Fruit fly (Drosophila melanogaster) whole organism, embryonic: Measurements from ENCODE around the gene Mccc1.

Experiments
- B-H2 ChIP-seq: fragments of 200-800 bp; sonication (Bioruptor generic); optimal IDR thresholded peaks from 2 replicates; lab custom pipeline; 2018; ENCODE audit warnings: missing biosample characterization, mild to moderate bottlenecking, missing genetic modification characterization
- CG10431 ChIP-seq: fragments of 200-800 bp; sonication (Bioruptor generic); optimal IDR thresholded peaks from 3 replicates; lab custom pipeline; 2018; ENCODE audit warnings: missing biosample characterization, mild to moderate bottlenecking, missing genetic modification characterization
- CG10462 ChIP-seq: fragments of 200-800 bp; sonication (Bioruptor generic); optimal IDR thresholded peaks from 2 replicates; lab custom pipeline; 2016; ENCODE audit warnings: missing biosample characterization, missing genetic modification characterization
- CG12104 ChIP-seq: fragments of 200-800 bp; sonication (Bioruptor generic); optimal IDR thresholded peaks from 3 replicates; lab custom pipeline; 2016; ENCODE audit warnings: missing biosample characterization, missing genetic modification characterization
- CG12236 ChIP-seq: fragments of 200-800 bp; sonication (Bioruptor generic); optimal IDR thresholded peaks from 2 replicates; lab custom pipeline; 2016; ENCODE audit warnings: missing biosample characterization, missing genetic modification characterization
- CG12769 ChIP-seq: fragments of 200-800 bp; sonication (Bioruptor generic); optimal IDR thresholded peaks from 2 replicates; lab custom pipeline; 2019; ENCODE audit warnings: missing biosample characterization, mild to moderate bottlenecking, missing genetic modification characterization, moderate library complexity
- CG14050 ChIP-seq: fragments of 200-800 bp; sonication (Bioruptor generic); IDR thresholded peaks from 3 replicates; pipeline ENCODE4 v1.3.6; 2022; ENCODE audit warnings: missing biosample characterization, missing genetic modification characterization
- CG15479 ChIP-seq: fragments of 200-800 bp; sonication (Bioruptor generic); optimal IDR thresholded peaks from 3 replicates; lab custom pipeline; 2019; ENCODE audit warnings: missing biosample characterization, mild to moderate bottlenecking, missing genetic modification characterization, moderate library complexity
- CG15696 ChIP-seq: fragments of 200-800 bp; sonication (Bioruptor generic); optimal IDR thresholded peaks from 2 replicates; lab custom pipeline; 2019; ENCODE audit warnings: missing biosample characterization, mild to moderate bottlenecking, missing genetic modification characterization, moderate library complexity
- CG1647 ChIP-seq: fragments of 200-800 bp; sonication (Bioruptor generic); optimal IDR thresholded peaks from 3 replicates; lab custom pipeline; 2016; ENCODE audit warnings: missing biosample characterization, missing genetic modification characterization
- CG17359 ChIP-seq: fragments of 200-800 bp; sonication (Bioruptor generic); optimal IDR thresholded peaks from 3 replicates; lab custom pipeline; 2018; ENCODE audit warnings: missing biosample characterization, mild to moderate bottlenecking, missing genetic modification characterization, moderate library complexity
- CG30431 ChIP-seq: fragments of 200-800 bp; sonication (Bioruptor generic); optimal IDR thresholded peaks from 2 replicates; lab custom pipeline; 2017; ENCODE audit warnings: missing biosample characterization, missing genetic modification characterization
- CG34224 ChIP-seq: fragments of 200-800 bp; sonication (Bioruptor generic); IDR thresholded peaks from 3 replicates; pipeline ENCODE4 v1.3.6; 2022; ENCODE audit warnings: missing biosample characterization, missing genetic modification characterization; ENCODE audit not compliant: partially characterized antibody
- CG6765 ChIP-seq: fragments of 200-800 bp; sonication (Bioruptor generic); optimal IDR thresholded peaks from 3 replicates; lab custom pipeline; 2017; ENCODE audit warnings: missing biosample characterization, mild to moderate bottlenecking, missing genetic modification characterization
- CG7928 ChIP-seq: fragments of 200-800 bp; sonication (Bioruptor generic); optimal IDR thresholded peaks from 2 replicates; lab custom pipeline; 2017; ENCODE audit warnings: missing biosample characterization, mild to moderate bottlenecking, missing genetic modification characterization
- CG8924 ChIP-seq: fragments of 200-800 bp; optimal IDR thresholded peaks from 3 replicates; lab custom pipeline; 2019; ENCODE audit warnings: missing biosample characterization, mild to moderate bottlenecking, missing genetic modification characterization, moderate library complexity
- CG9437 ChIP-seq: fragments of 200-800 bp; sonication (Bioruptor generic); optimal IDR thresholded peaks from 2 replicates; lab custom pipeline; 2018; ENCODE audit warnings: missing biosample characterization, mild to moderate bottlenecking, missing genetic modification characterization
- CG9609 ChIP-seq: fragments of 200-800 bp; sonication (Bioruptor generic); optimal IDR thresholded peaks from 3 replicates; lab custom pipeline; 2016; ENCODE audit warnings: missing biosample characterization, missing genetic modification characterization
- CG9727 ChIP-seq: fragments of 200-800 bp; sonication (Bioruptor generic); optimal IDR thresholded peaks from 3 replicates; lab custom pipeline; 2017; ENCODE audit warnings: missing biosample characterization, mild to moderate bottlenecking, missing genetic modification characterization
- Dad ChIP-seq: fragments of 200-800 bp; sonication (Bioruptor generic); optimal IDR thresholded peaks from 3 replicates; lab custom pipeline; 2016; ENCODE audit warnings: missing biosample characterization, missing genetic modification characterization
- Doc3 ChIP-seq: fragments of 200-800 bp; sonication (Bioruptor generic); IDR thresholded peaks from 3 replicates; pipeline ENCODE4 v1.3.6; 2022; ENCODE audit warnings: missing biosample characterization, missing genetic modification characterization; ENCODE audit not compliant: partially characterized antibody
- Dp ChIP-seq: fragments of 200-800 bp; sonication (Bioruptor generic); optimal IDR thresholded peaks from 2 replicates; lab custom pipeline; 2018; ENCODE audit warnings: missing biosample characterization, mild to moderate bottlenecking, missing genetic modification characterization, moderate library complexity
- Gsc ChIP-seq: fragments of 200-800 bp; sonication (Bioruptor generic); IDR thresholded peaks from 2 replicates; pipeline ENCODE4 v1.3.6; 2022; ENCODE audit warnings: missing biosample characterization, missing genetic modification characterization
- Gug ChIP-seq: fragments of 200-800 bp; sonication (Bioruptor generic); IDR thresholded peaks from 4 replicates; pipeline ENCODE4 v1.3.6; 2022; ENCODE audit warnings: missing biosample characterization, missing genetic modification characterization
- Med ChIP-seq: fragments of 200-800 bp; sonication (Bioruptor generic); peaks from one replicate; lab custom pipeline; 2016; ENCODE audit warnings: missing biosample characterization, missing genetic modification characterization, mild to moderate bottlenecking, inconsistent platforms, moderate library complexity
- Meics ChIP-seq: fragments of 200-800 bp; sonication (Bioruptor generic); optimal IDR thresholded peaks from 2 replicates; lab custom pipeline; 2017; ENCODE audit warnings: missing biosample characterization, mild to moderate bottlenecking, missing genetic modification characterization
- Mes4 ChIP-seq: fragments of 200-800 bp; sonication (Bioruptor generic); optimal IDR thresholded peaks from 2 replicates; lab custom pipeline; 2016; ENCODE audit warnings: missing biosample characterization, missing genetic modification characterization
- Neu2 ChIP-seq: fragments of 200-800 bp; sonication (Bioruptor generic); optimal IDR thresholded peaks from 3 replicates; lab custom pipeline; 2016; ENCODE audit warnings: missing biosample characterization, missing genetic modification characterization, borderline replicate concordance
- Nf-YA ChIP-seq: fragments of 200-800 bp; sonication (Bioruptor generic); IDR thresholded peaks from 2 replicates; pipeline ENCODE4 v1.3.6; 2022; ENCODE audit warnings: missing biosample characterization, missing genetic modification characterization
- Nf-YC ChIP-seq: fragments of 200-800 bp; optimal IDR thresholded peaks from 3 replicates; lab custom pipeline; 2019; ENCODE audit warnings: missing biosample characterization, mild to moderate bottlenecking, missing genetic modification characterization, moderate library complexity
- Six4 ChIP-seq: fragments of 200-800 bp; sonication (Bioruptor generic); optimal IDR thresholded peaks from 2 replicates; lab custom pipeline; 2016; ENCODE audit warnings: missing biosample characterization, missing genetic modification characterization
- Taf1 ChIP-seq: fragments of 200-800 bp; sonication (Bioruptor generic); IDR thresholded peaks from 2 replicates; pipeline ENCODE4 v1.3.6; 2022; ENCODE audit warnings: missing biosample characterization, missing genetic modification characterization
- btn ChIP-seq: fragments of 200-800 bp; sonication (Bioruptor generic); optimal IDR thresholded peaks from 2 replicates; lab custom pipeline; 2016; ENCODE audit warnings: missing biosample characterization, missing genetic modification characterization
- chinmo ChIP-seq: fragments of 200-800 bp; sonication (Bioruptor generic); IDR thresholded peaks from 4 replicates; pipeline ENCODE4 v1.3.6; 2022; ENCODE audit warnings: missing biosample characterization, missing genetic modification characterization; ENCODE audit not compliant: partially characterized antibody
- crp ChIP-seq, 2 experiments: fragments of 200-800 bp; sonication (Bioruptor generic); optimal IDR thresholded peaks; 2 replicates in 1 of 2; 3 replicates in 1 of 2; lab custom pipeline; 2017; ENCODE audit warnings: missing biosample characterization in 2 of 2, missing genetic modification characterization in 2 of 2, mild to moderate bottlenecking in 1 of 2, moderate library complexity in 1 of 2
- dmrt99B ChIP-seq: fragments of 200-800 bp; sonication (Bioruptor generic); optimal IDR thresholded peaks from 2 replicates; lab custom pipeline; 2018; ENCODE audit warnings: missing biosample characterization, mild to moderate bottlenecking, missing genetic modification characterization, moderate library complexity
- dpn ChIP-seq, 2 experiments: fragments of 200-800 bp; sonication (Bioruptor generic); optimal IDR thresholded peaks; 3 replicates each; lab custom pipeline; 2016; ENCODE audit warnings: missing biosample characterization in 2 of 2, missing genetic modification characterization in 2 of 2
- en ChIP-seq: fragments of 200-800 bp; sonication (Bioruptor generic); optimal IDR thresholded peaks from 2 replicates; lab custom pipeline; 2016; ENCODE audit warnings: missing biosample characterization, missing genetic modification characterization
- kah ChIP-seq: fragments of 200-800 bp; sonication (Bioruptor generic); optimal IDR thresholded peaks from 2 replicates; lab custom pipeline; 2018; ENCODE audit warnings: missing biosample characterization, mild to moderate bottlenecking, missing genetic modification characterization
- kay ChIP-seq: fragments of 200-800 bp; sonication (Bioruptor generic); optimal IDR thresholded peaks from 2 replicates; lab custom pipeline; 2016; ENCODE audit warnings: missing biosample characterization, missing genetic modification characterization
- ken ChIP-seq: fragments of 200-800 bp; sonication (Bioruptor generic); IDR thresholded peaks from 3 replicates; pipeline ENCODE4 v1.3.6; 2022; ENCODE audit warnings: missing biosample characterization, missing genetic modification characterization
- lilli ChIP-seq: fragments of 200-800 bp; sonication (Bioruptor generic); optimal IDR thresholded peaks from 3 replicates; lab custom pipeline; 2016; ENCODE audit warnings: missing biosample characterization, missing genetic modification characterization
- maf-S ChIP-seq: fragments of 200-800 bp; sonication (Bioruptor generic); optimal IDR thresholded peaks from 2 replicates; lab custom pipeline; 2016; ENCODE audit warnings: missing biosample characterization, missing genetic modification characterization
- nerfin-2 ChIP-seq: fragments of 200-800 bp; sonication (Bioruptor generic); IDR thresholded peaks from 2 replicates; pipeline ENCODE4 v1.3.6; 2022; ENCODE audit warnings: missing biosample characterization, missing genetic modification characterization; ENCODE audit not compliant: partially characterized antibody
- org-1 ChIP-seq: fragments of 200-800 bp; sonication (Bioruptor generic); optimal IDR thresholded peaks from 2 replicates; lab custom pipeline; 2017; ENCODE audit warnings: missing biosample characterization, missing genetic modification characterization
- peb ChIP-seq: fragments of 200-800 bp; sonication (Bioruptor generic); IDR thresholded peaks from 2 replicates; pipeline ENCODE4 v1.3.6; 2022; ENCODE audit warnings: missing biosample characterization, missing genetic modification characterization
- row ChIP-seq: fragments of 200-800 bp; sonication (Bioruptor generic); IDR thresholded peaks from 3 replicates; pipeline ENCODE4 v1.3.6; 2022; ENCODE audit warnings: missing biosample characterization, missing genetic modification characterization
- shn ChIP-seq: fragments of 200-800 bp; sonication (Bioruptor generic); optimal IDR thresholded peaks from 3 replicates; lab custom pipeline; 2016; ENCODE audit warnings: missing biosample characterization, missing genetic modification characterization
- sisA ChIP-seq: fragments of 200-800 bp; sonication (Bioruptor generic); IDR thresholded peaks from 2 replicates; pipeline ENCODE4 v1.3.6; 2022; ENCODE audit warnings: missing biosample characterization, missing genetic modification characterization
- vnd ChIP-seq: fragments of 200-800 bp; sonication (Bioruptor generic); IDR thresholded peaks from 3 replicates; pipeline ENCODE4 v1.3.6; 2022; ENCODE audit warnings: missing biosample characterization, missing genetic modification characterization; ENCODE audit not compliant: partially characterized antibody
- zfh2 ChIP-seq: fragments of 200-800 bp; sonication (Bioruptor generic); optimal IDR thresholded peaks from 2 replicates; lab custom pipeline; 2016; ENCODE audit warnings: missing biosample characterization, missing genetic modification characterization

The Mccc1 gene

dm6 chr3R:31747429-31748048 is 46.2 kb downstream of the Mccc1 start, which contains the start of the genes nero and CG1910 (continued):
- TF ChIP-seq CG34224 (GFP tag; lab: Robert Waterston, UW), result no peak
- TF ChIP-seq CG1647 (GFP tag; lab: Kevin White, UChicago), result no peak
- no peak for TF ChIP-seq CG12104
- peak; percentile 54 for TF ChIP-seq Dp
- TF ChIP-seq dmrt99B (tag; lab: Kevin White, UChicago), result no peak
- TF ChIP-seq B-H2, result peak; percentile 27
- TF ChIP-seq maf-S (GFP tag; lab: Kevin White, UChicago), result peak; percentile 33
- no peak for TF ChIP-seq shn (GFP tag; lab: Kevin White, UChicago)
- TF ChIP-seq CG15696, result no peak
- TF ChIP-seq Mes4, result no peak
- TF ChIP-seq Doc3 (GFP tag; lab: Robert Waterston, UW), result no peak
- TF ChIP-seq peb (GFP tag; lab: Robert Waterston, UW), result no peak
- TF ChIP-seq row (GFP tag; lab: Robert Waterston, UW), result no peak
- TF ChIP-seq org-1 (GFP tag; lab: Kevin White, UChicago), result no peak
- no peak for TF ChIP-seq Gug (GFP tag; lab: Robert Waterston, UW)
- no peak for TF ChIP-seq Gsc (GFP tag; lab: Robert Waterston, UW)
- TF ChIP-seq nerfin-2, result no peak
- no peak for TF ChIP-seq en (GFP tag; lab: Kevin White, UChicago)
- TF ChIP-seq Dad, result no peak
- peak in 1 of 2 experiments; percentile 13 for TF ChIP-seq crp (GFP tag; optimal IDR thresholded peaks at IDR 0.05; lab: Kevin White, UChicago)
- no peak for TF ChIP-seq ken
- TF ChIP-seq CG9437 (GFP tag; lab: Kevin White, UChicago), result peak; percentile 96
- no peak for TF ChIP-seq zfh2 (GFP tag; lab: Kevin White, UChicago)
- TF ChIP-seq CG10462 (GFP tag; lab: Kevin White, UChicago), result no peak
- TF ChIP-seq CG12769, result no peak
- TF ChIP-seq Nf-YC, result no peak
- TF ChIP-seq kay (GFP tag; lab: Kevin White, UChicago), result peak; percentile 23
- TF ChIP-seq CG10431, result no peak
- TF ChIP-seq CG17359 (tag; lab: Kevin White, UChicago), result no peak
- TF ChIP-seq vnd (GFP tag; lab: Robert Waterston, UW), result no peak
- no peak for TF ChIP-seq kah
- no peak for TF ChIP-seq sisA (GFP tag; lab: Robert Waterston, UW)
- no peak for TF ChIP-seq CG6765 (GFP tag; lab: Kevin White, UChicago)
- TF ChIP-seq Neu2 (GFP tag; lab: Kevin White, UChicago), result no peak
- TF ChIP-seq CG8924 (tag; lab: Kevin White, UChicago), result no peak
- peak; percentile 84 for TF ChIP-seq CG15479
- no peak for TF ChIP-seq CG30431 (GFP tag; lab: Kevin White, UChicago)
- peak in 1 of 2 experiments; percentile 39 for TF ChIP-seq dpn (GFP tag; optimal IDR thresholded peaks at IDR 0.05; lab: Kevin White, UChicago)
- no peak for TF ChIP-seq Nf-YA (GFP tag; lab: Robert Waterston, UW)
- TF ChIP-seq Med, result peak; percentile 91
- TF ChIP-seq btn, result no peak
- no peak for TF ChIP-seq CG9609
- TF ChIP-seq Meics, result no peak
- TF ChIP-seq CG12236, result no peak
- TF ChIP-seq CG7928 (GFP tag; lab: Kevin White, UChicago), result no peak
- TF ChIP-seq Six4 (GFP tag; lab: Kevin White, UChicago), result no peak
- no peak for TF ChIP-seq Taf1
- no peak for TF ChIP-seq CG9727 (GFP tag; lab: Kevin White, UChicago)
- TF ChIP-seq lilli, result no peak
- TF ChIP-seq chinmo, result no peak
- no peak for TF ChIP-seq CG14050 (GFP tag; lab: Robert Waterston, UW)
